Worm (Caenorhabditis elegans): ENCODE results near the gene his-1.

DNA sequence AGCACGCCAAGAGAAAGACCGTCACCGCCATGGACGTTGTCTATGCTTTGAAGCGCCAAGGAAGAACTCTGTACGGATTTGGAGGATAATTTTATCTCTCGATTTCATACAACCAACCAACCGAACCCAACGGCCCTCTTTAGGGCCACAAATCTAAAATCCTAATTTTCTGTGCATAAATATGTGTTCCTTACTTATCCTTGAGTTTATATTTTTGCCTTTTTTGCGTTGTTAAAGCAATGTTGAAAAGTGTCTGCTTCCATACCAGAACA lies 359 bp downstream of the his-1 start:
- TF ChIP-seq sptf-1 (tag; optimal IDR thresholded peaks at IDR 0.05) (no peak), lin-13 (tag; optimal IDR thresholded peaks at IDR 0.05) (no peak), mab-5 (tag; optimal IDR thresholded peaks at IDR 0.05) (no peak), unc-39 (tag; optimal IDR thresholded peaks at IDR 0.05) (no peak), nhr-237 (tag; optimal IDR thresholded peaks at IDR 0.05) (no peak), unc-62 (GFP tag; optimal IDR thresholded peaks at IDR 0.05) (no peak), bed-3 (GFP tag; optimal IDR thresholded peaks at IDR 0.05) (no peak)
